Fruit fly (Drosophila melanogaster) whole organism, prepupa: Measurements from ENCODE around the gene Phb1.

Experiments
- CG11902 ChIP-seq: fragments of 200-800 bp; sonication (Bioruptor generic); optimal IDR thresholded peaks from 3 replicates; lab custom pipeline; 2016; ENCODE audit warnings: missing biosample characterization, missing genetic modification characterization
- CG15336 ChIP-seq: fragments of 200-800 bp; sonication (Bioruptor generic); IDR thresholded peaks from 2 replicates; pipeline ENCODE4 v1.3.6; 2022; ENCODE audit warnings: missing biosample characterization, missing genetic modification characterization

dm6 chr2L:19163143-19163974, 39.7 kb upstream of the Phb1 start:
- TF ChIP-seq CG11902 (GFP tag; lab: Kevin White, UChicago) (no peak), CG15336 (GFP tag; lab: Robert Waterston, UW) (no peak; the same call in 1 of the 2 replicates)
